Fruit fly (Drosophila melanogaster): Measurements from ENCODE around the gene ttm2.
A peak's percentile ranks its signal among the peaks of the same experiment; 100 is the strongest.

ttm2 gene

DNA sequence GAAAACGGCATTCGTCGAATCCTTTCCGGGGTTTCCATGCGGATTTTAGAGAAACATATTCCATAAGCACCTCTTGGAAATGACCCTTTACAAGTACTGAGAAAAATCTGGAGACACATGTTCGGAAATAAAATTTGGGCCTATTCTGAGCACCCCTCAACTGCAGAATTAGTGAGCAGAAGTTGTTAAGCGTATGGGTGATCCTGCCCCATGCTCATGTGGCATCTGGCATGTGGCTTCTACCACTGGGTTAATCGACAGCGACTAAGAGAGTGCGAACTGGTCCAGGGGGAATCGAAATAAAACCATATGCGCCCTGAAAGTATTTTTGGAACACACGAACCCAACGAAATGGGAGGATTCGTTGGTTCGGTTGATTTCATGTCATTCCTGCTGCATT lies 45.8 kb downstream of the ttm2 start:
- TF ChIP-seq ey (GFP tag; optimal IDR thresholded peaks at IDR 0.05): no peak
- TF ChIP-seq tai (GFP tag; optimal IDR thresholded peaks at IDR 0.05): no peak
- TF ChIP-seq HLH106 (tag; optimal IDR thresholded peaks at IDR 0.05): no peak
- no peak for TF ChIP-seq woc (GFP tag; optimal IDR thresholded peaks at IDR 0.05)
- no peak for TF ChIP-seq psq (GFP tag; optimal IDR thresholded peaks at IDR 0.05)
- TF ChIP-seq dl (GFP tag; optimal IDR thresholded peaks at IDR 0.05; ENCODE audit: insufficient read depth in 1 of 2, partially characterized antibody in 2 of 2): no peak
- no peak for TF ChIP-seq Sp1 (GFP tag; optimal IDR thresholded peaks at IDR 0.05)

- TF ChIP-seq Mio (GFP tag; optimal IDR thresholded peaks at IDR 0.05) (no peak), fru (GFP tag; optimal IDR thresholded peaks at IDR 0.05) (no peak), CG32264 (GFP tag; optimal IDR thresholded peaks at IDR 0.05) (no peak), Dfd (GFP tag; optimal IDR thresholded peaks at IDR 0.05) (no peak), sage (GFP tag; optimal IDR thresholded peaks at IDR 0.05) (no peak), h (GFP tag; optimal IDR thresholded peaks at IDR 0.05) (no peak), psq (GFP tag; optimal IDR thresholded peaks at IDR 0.05) (no peak), N (GFP tag; optimal IDR thresholded peaks at IDR 0.05) (no peak), Rel (GFP tag; optimal IDR thresholded peaks at IDR 0.05) (no peak), Rel (tag; optimal IDR thresholded peaks at IDR 0.05) (no peak), Hnf4 (GFP tag; optimal IDR thresholded peaks at IDR 0.05) (no peak), dsf (GFP tag; optimal IDR thresholded peaks at IDR 0.05; ENCODE audit: borderline replicate concordance) (no peak), CG9705 (GFP tag; optimal IDR thresholded peaks at IDR 0.05) (no peak), dl (GFP tag; optimal IDR thresholded peaks at IDR 0.05; ENCODE audit: insufficient read depth in 1 of 2, partially characterized antibody in 2 of 2) (no peak)
Observed at dm6 chr3L:321495-321894, 46.5 kb downstream of the ttm2 start.

dm6 chr3L:324486-324885 lies 49.5 kb downstream of the ttm2 start, which contains the start of gene CG32344:
Gene CG32344, minus strand, starts transcription at chr3L:324720.
- TF ChIP-seq Jra (GFP tag; optimal IDR thresholded peaks at IDR 0.05) (peak; percentile 25), Myc (optimal IDR thresholded peaks at IDR 0.05) (peak; percentile 63), CrebA (GFP tag; optimal IDR thresholded peaks at IDR 0.05; ENCODE audit: borderline replicate concordance) (no peak), CG9705 (GFP tag; optimal IDR thresholded peaks at IDR 0.05) (no peak), dsf (GFP tag; optimal IDR thresholded peaks at IDR 0.05; ENCODE audit: borderline replicate concordance) (no peak), jim (GFP tag; optimal IDR thresholded peaks at IDR 0.05) (no peak)

All from whole organism, wandering third instar larva.